Worm (Caenorhabditis elegans) whole organism, L1 larva: ENCODE measurements around the gene F08G5.3.

Source experiments
- C16A3.4 ChIP-seq: fragments of 150-350 bp; optimal IDR thresholded peaks from 2 replicates; lab custom pipeline; 2014; ENCODE audit warnings: missing biosample characterization, missing genetic modification characterization
- C34B4.2 ChIP-seq: sonication (generic microtip); optimal IDR thresholded peaks from 2 replicates; lab custom pipeline; 2017; ENCODE audit warnings: mild to moderate bottlenecking, missing genetic modification characterization, missing compliant biosample characterization
- aha-1 ChIP-seq: fragments of 150-350 bp; optimal IDR thresholded peaks from 2 replicates; lab custom pipeline; 2014; ENCODE audit warnings: missing biosample characterization, missing genetic modification characterization
- alr-1 ChIP-seq: fragments of 200-800 bp; sonication (Bioruptor generic); optimal IDR thresholded peaks from 2 replicates; lab custom pipeline; 2018; ENCODE audit warnings: borderline replicate concordance, mild to moderate bottlenecking, missing genetic modification characterization, missing compliant biosample characterization
- ama-1 ChIP-seq: fragments of 150-350 bp; optimal IDR thresholded peaks from 2 replicates; lab custom pipeline; 2014
- blmp-1 ChIP-seq: fragments of 150-350 bp; optimal IDR thresholded peaks from 2 replicates; lab custom pipeline; 2014; ENCODE audit warnings: missing biosample characterization, missing genetic modification characterization
- ceh-8 ChIP-seq: fragments of 200-800 bp; sonication (Bioruptor generic); optimal IDR thresholded peaks from 2 replicates; lab custom pipeline; 2018; ENCODE audit warnings: mild to moderate bottlenecking, missing genetic modification characterization, moderate library complexity, missing compliant biosample characterization
- ceh-82 ChIP-seq, 3 experiments: fragments of 150-350 bp in 1 of 3; sonication (generic microtip) in 2 of 3; optimal IDR thresholded peaks; 2 replicates each; lab custom pipeline; 2014 to 2017; ENCODE audit warnings: missing biosample characterization in 3 of 3, missing genetic modification characterization in 3 of 3
- ces-1 ChIP-seq: fragments of 150-350 bp; optimal IDR thresholded peaks from 2 replicates; lab custom pipeline; 2014; ENCODE audit warnings: missing biosample characterization, missing genetic modification reagents, missing genetic modification characterization
- efl-1 ChIP-seq, 4 experiments: fragments of 150-350 bp; optimal IDR thresholded peaks in 3 of 4; peaks in 1 of 4; 1 replicate in 1 of 4; 2 replicates in 3 of 4; lab custom pipeline; 2014; ENCODE audit warnings: missing biosample characterization in 2 of 4, missing genetic modification characterization in 2 of 4, missing genetic modification reagents in 2 of 4
- egl-13 ChIP-seq: sonication (generic microtip); optimal IDR thresholded peaks from 2 replicates; lab custom pipeline; 2016; ENCODE audit warnings: missing genotype, missing genetic modification reagents, missing genetic modification characterization, missing compliant biosample characterization
- elt-3 ChIP-seq, 6 experiments: fragments of 150-350 bp in 1 of 6; sonication (generic microtip); optimal IDR thresholded peaks; 2 replicates each; lab custom pipeline; 2017 to 2018; ENCODE audit warnings: missing biosample characterization in 6 of 6, missing genetic modification characterization in 6 of 6, inconsistent platforms in 1 of 6
- fkh-10 ChIP-seq: sonication (generic microtip); optimal IDR thresholded peaks from 2 replicates; lab custom pipeline; 2017; ENCODE audit warnings: missing biosample characterization, missing genetic modification reagents, missing genetic modification characterization
- fkh-8 ChIP-seq: sonication (generic microtip); optimal IDR thresholded peaks from 2 replicates; lab custom pipeline; 2016; ENCODE audit warnings: mild to moderate bottlenecking, missing genetic modification characterization, missing compliant biosample characterization
- fos-1 ChIP-seq: fragments of 150-350 bp; optimal IDR thresholded peaks from 2 replicates; lab custom pipeline; 2014; ENCODE audit warnings: missing biosample characterization, missing genetic modification characterization
- hpl-2 ChIP-seq: fragments of 150-350 bp; optimal IDR thresholded peaks from 2 replicates; lab custom pipeline; 2014; ENCODE audit warnings: missing biosample characterization, missing genetic modification reagents, missing genetic modification characterization
- irx-1 ChIP-seq: sonication (generic microtip); optimal IDR thresholded peaks from 2 replicates; lab custom pipeline; 2016; ENCODE audit warnings: missing genetic modification characterization, missing compliant biosample characterization
- isw-1 ChIP-seq: fragments of 200-800 bp; sonication (Bioruptor generic); IDR thresholded peaks from 2 replicates; pipeline ENCODE4 v1.3.6; 2022; ENCODE audit warnings: missing genetic modification characterization, missing compliant biosample characterization
- lin-13 ChIP-seq: fragments of 150-350 bp; optimal IDR thresholded peaks from 2 replicates; lab custom pipeline; 2014; ENCODE audit warnings: missing biosample characterization, missing genetic modification reagents, missing genetic modification characterization
- lin-14 ChIP-seq: fragments of 200-800 bp; sonication (Bioruptor generic); optimal IDR thresholded peaks from 2 replicates; lab custom pipeline; 2018; ENCODE audit warnings: mild to moderate bottlenecking, missing genetic modification characterization, moderate library complexity, missing compliant biosample characterization
- lin-15B ChIP-seq: fragments of 150-350 bp; sonication (generic microtip); optimal IDR thresholded peaks from 3 replicates; lab custom pipeline; 2014; ENCODE audit warnings: missing biosample characterization, missing genetic modification characterization
- lin-35 ChIP-seq, 2 experiments: fragments of 150-350 bp; optimal IDR thresholded peaks; 2 replicates each; lab custom pipeline; 2014; ENCODE audit warnings: missing biosample characterization in 2 of 2, missing genetic modification characterization in 2 of 2, missing genetic modification reagents in 2 of 2
- lir-3 ChIP-seq: sonication (generic microtip); optimal IDR thresholded peaks from 2 replicates; lab custom pipeline; 2016; ENCODE audit warnings: mild to moderate bottlenecking, missing genetic modification characterization, moderate library complexity, missing compliant biosample characterization; ENCODE audit not compliant: poor library complexity
- nhr-11 ChIP-seq: fragments of 150-350 bp; optimal IDR thresholded peaks from 2 replicates; lab custom pipeline; 2014; ENCODE audit warnings: missing biosample characterization, missing genetic modification characterization
- nhr-47 ChIP-seq: sonication (generic microtip); optimal IDR thresholded peaks from 2 replicates; lab custom pipeline; 2016; ENCODE audit warnings: mild to moderate bottlenecking, missing genetic modification characterization, moderate library complexity, missing compliant biosample characterization
- nhr-77 ChIP-seq: fragments of 150-350 bp; optimal IDR thresholded peaks from 2 replicates; lab custom pipeline; 2014; ENCODE audit warnings: missing biosample characterization, missing genetic modification characterization
- nhr-84 ChIP-seq: sonication (generic microtip); optimal IDR thresholded peaks from 2 replicates; lab custom pipeline; 2017; ENCODE audit warnings: missing biosample characterization, missing genetic modification characterization
- nhr-85 ChIP-seq: sonication (generic microtip); peaks from one replicate; lab custom pipeline; 2016; ENCODE audit warnings: missing genetic modification characterization, inconsistent platforms, missing compliant biosample characterization
- pax-3 ChIP-seq: fragments of 200-800 bp; sonication (Bioruptor generic); optimal IDR thresholded peaks from 2 replicates; lab custom pipeline; 2018; ENCODE audit warnings: mild to moderate bottlenecking, missing genetic modification characterization, moderate library complexity, missing compliant biosample characterization
- skn-1 ChIP-seq: fragments of 150-350 bp; optimal IDR thresholded peaks from 2 replicates; lab custom pipeline; 2014; ENCODE audit warnings: missing biosample characterization, missing genetic modification characterization
- snpc-4 ChIP-seq: fragments of 150-350 bp; optimal IDR thresholded peaks from 2 replicates; lab custom pipeline; 2014; ENCODE audit warnings: missing biosample characterization, missing genetic modification characterization
- sox-4 ChIP-seq: sonication (generic microtip); optimal IDR thresholded peaks from 2 replicates; lab custom pipeline; 2016; ENCODE audit warnings: missing genetic modification characterization, missing compliant biosample characterization
- swsn-7 ChIP-seq: sonication (generic microtip); optimal IDR thresholded peaks from 2 replicates; lab custom pipeline; 2016; ENCODE audit warnings: missing genetic modification characterization, missing compliant biosample characterization
- unc-130 ChIP-seq: fragments of 150-350 bp; optimal IDR thresholded peaks from 2 replicates; lab custom pipeline; 2017; ENCODE audit warnings: missing biosample characterization, missing genetic modification characterization, inconsistent platforms
- unc-62 ChIP-seq: fragments of 150-350 bp; optimal IDR thresholded peaks from 2 replicates; lab custom pipeline; 2014; ENCODE audit warnings: missing biosample characterization, missing genetic modification reagents, missing genetic modification characterization
- unc-86 ChIP-seq: sonication (generic microtip); optimal IDR thresholded peaks from 2 replicates; lab custom pipeline; 2016; ENCODE audit warnings: missing genetic modification characterization, missing compliant biosample characterization
- unc-98 ChIP-seq: fragments of 200-800 bp; sonication (Bioruptor generic); IDR thresholded peaks from 2 replicates; pipeline ENCODE4 v1.3.6; 2022; ENCODE audit warnings: missing genetic modification characterization, missing compliant biosample characterization
- zag-1 ChIP-seq: fragments of 150-350 bp; optimal IDR thresholded peaks from 2 replicates; lab custom pipeline; 2014; ENCODE audit warnings: missing biosample characterization, missing genetic modification characterization
- ztf-4 ChIP-seq: fragments of 150-350 bp; optimal IDR thresholded peaks from 2 replicates; lab custom pipeline; 2014; ENCODE audit warnings: missing biosample characterization, missing genetic modification characterization

The F08G5.3 gene

DNA sequence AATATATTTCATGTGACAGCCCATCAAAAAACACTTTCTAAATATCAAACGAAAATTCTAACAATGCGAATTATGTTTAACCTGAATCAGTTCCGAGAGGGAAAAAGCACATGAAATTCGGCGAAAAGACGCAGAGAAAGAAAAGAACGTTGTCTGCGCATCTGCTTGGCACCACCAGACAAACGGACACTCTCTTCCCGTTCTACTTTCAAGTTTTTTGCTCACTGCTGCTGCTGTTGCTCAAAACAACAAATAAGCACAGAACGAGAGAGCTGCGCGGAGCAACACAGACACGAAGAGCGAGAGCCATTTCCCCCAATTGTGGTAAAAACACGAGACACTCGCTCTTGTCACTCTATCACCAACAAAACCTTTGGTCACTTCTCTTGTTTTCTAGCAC lies 47.4 kb upstream of the F08G5.3 start:
- no peak for TF ChIP-seq unc-62 (GFP tag; lab: Kevin White, UChicago)
- TF ChIP-seq fkh-8 = peak; percentile 83
- TF ChIP-seq skn-1 (tag; lab: Kevin White, UChicago) = peak; percentile 31
- peak in 1 of 3 experiments; percentile 46 for TF ChIP-seq ceh-82 (tag; optimal IDR thresholded peaks at IDR 0.05; lab: Kevin White, UChicago)
- peak in 1 of 2 experiments; percentile 22 for TF ChIP-seq lin-35 (GFP tag; optimal IDR thresholded peaks at IDR 0.05; lab: Kevin White, UChicago)
- TF ChIP-seq blmp-1 (tag; lab: Kevin White, UChicago) = no peak
- no peak for TF ChIP-seq nhr-47 (tag; lab: Kevin White, UChicago)
- TF ChIP-seq lin-15B (tag; lab: Kevin White, UChicago) = no peak
- no peak for TF ChIP-seq zag-1
- peak; percentile 6 for TF ChIP-seq nhr-77 (tag; lab: Kevin White, UChicago)
- no peak for TF ChIP-seq lin-13 (GFP tag; lab: Kevin White, UChicago)
- no peak for TF ChIP-seq ceh-8 (GFP tag; lab: Kevin White, UChicago)
- no peak for TF ChIP-seq swsn-7
- TF ChIP-seq isw-1 (GFP tag; lab: Robert Waterston, UW) = no peak
- no peak for TF ChIP-seq aha-1 (tag; lab: Kevin White, UChicago)
- peak; percentile 85 for TF ChIP-seq lin-14 (GFP tag; lab: Kevin White, UChicago)
- peak; percentile 38 for TF ChIP-seq nhr-85 (tag; lab: Kevin White, UChicago)
- TF ChIP-seq unc-98 (GFP tag; lab: Robert Waterston, UW) = no peak
- no peak for TF ChIP-seq unc-86 (tag; lab: Kevin White, UChicago)
- peak; percentile 19 for TF ChIP-seq fkh-10 (GFP tag; lab: Kevin White, UChicago)
- TF ChIP-seq efl-1 (optimal IDR thresholded peaks at IDR 0.05; lab: Kevin White, UChicago) = peak; percentile 16 to 30
- TF ChIP-seq efl-1 (GFP tag; optimal IDR thresholded peaks at IDR 0.05 in 1 of 2; lab: Kevin White, UChicago) = peak in 1 of 2 experiments; percentile 15
- TF ChIP-seq hpl-2 (GFP tag; lab: Kevin White, UChicago) = no peak

DNA sequence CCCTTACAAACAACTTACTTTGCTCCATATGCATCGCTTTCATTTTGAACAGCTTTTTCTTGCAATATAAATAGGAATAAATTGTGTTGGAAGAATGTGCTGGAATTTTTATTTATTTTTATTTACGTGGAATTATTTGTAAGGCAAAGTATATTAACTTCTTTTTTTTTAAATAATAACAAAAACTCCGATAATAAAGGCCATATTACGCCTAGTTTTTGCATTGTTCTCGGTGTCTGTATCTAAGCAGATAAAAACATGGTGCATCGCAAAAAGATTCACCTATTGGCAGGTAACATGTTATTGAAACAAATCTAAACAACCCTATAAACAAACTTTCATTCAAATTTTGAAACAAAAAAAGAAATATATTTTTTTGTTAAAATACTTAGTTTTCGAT lies 46.0 kb upstream of the F08G5.3 start, which contains the start of gene C25G4.8:
Gene C25G4.8, minus strand, starts transcription at position 101 of the 400 bp plus-strand sequence.
- no peak for TF ChIP-seq lin-35 (GFP tag; optimal IDR thresholded peaks at IDR 0.05; lab: Kevin White, UChicago)
- TF ChIP-seq ama-1 (lab: Kevin White, UChicago) = no peak
- TF ChIP-seq aha-1 (tag; lab: Kevin White, UChicago) = no peak
- TF ChIP-seq snpc-4 = no peak
- TF ChIP-seq fos-1 (tag; lab: Kevin White, UChicago) = no peak
- TF ChIP-seq nhr-84 (tag; lab: Kevin White, UChicago) = no peak
- TF ChIP-seq pax-3 (tag; lab: Kevin White, UChicago) = no peak
- no peak for TF ChIP-seq sox-4
- TF ChIP-seq C34B4.2 = no peak
- TF ChIP-seq egl-13 (tag; lab: Kevin White, UChicago) = no peak
- no peak for TF ChIP-seq ztf-4 (tag; lab: Kevin White, UChicago)
- TF ChIP-seq nhr-11 = no peak
- no peak for TF ChIP-seq isw-1 (GFP tag; lab: Robert Waterston, UW)
- TF ChIP-seq elt-3 (tag; optimal IDR thresholded peaks at IDR 0.05; lab: Kevin White, UChicago) = no peak
- no peak for TF ChIP-seq alr-1
- no peak for TF ChIP-seq C16A3.4 (tag; lab: Kevin White, UChicago)
- no peak for TF ChIP-seq irx-1 (tag; lab: Kevin White, UChicago)
- TF ChIP-seq lir-3 = no peak
- no peak for TF ChIP-seq ces-1
- TF ChIP-seq unc-130 = no peak

DNA sequence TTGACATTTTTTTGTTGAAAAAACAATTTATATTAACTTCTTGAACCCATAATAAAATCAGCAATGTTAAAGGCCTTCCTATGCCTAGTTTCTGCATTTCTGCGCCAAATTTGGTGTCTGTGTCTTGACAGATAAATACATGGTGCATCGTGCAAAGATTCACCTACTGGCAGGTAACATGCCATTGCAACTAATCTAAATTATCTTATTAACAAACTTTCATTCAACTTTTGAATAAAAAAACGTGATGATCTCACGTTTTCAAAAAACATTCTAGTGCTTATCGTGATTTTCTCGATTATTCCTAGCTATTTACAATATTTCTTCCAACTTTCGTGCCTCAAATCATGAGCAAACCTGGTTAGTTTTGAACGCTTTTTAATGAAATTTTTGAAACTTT lies 39.2 kb upstream of the F08G5.3 start, which contains the start of gene C25G4.7:
Gene C25G4.7, plus strand, starts transcription at position 301 of the 400 bp plus-strand sequence.
- TF ChIP-seq pax-3 (tag; lab: Kevin White, UChicago) (no peak), lir-3 (no peak), lin-13 (GFP tag; lab: Kevin White, UChicago) (no peak)
